Fruit fly (Drosophila melanogaster): Measurements from ENCODE around the gene CG14020.
A peak's percentile ranks its signal among the peaks of the same experiment; 100 is the strongest.

Gene CG14020

DNA sequence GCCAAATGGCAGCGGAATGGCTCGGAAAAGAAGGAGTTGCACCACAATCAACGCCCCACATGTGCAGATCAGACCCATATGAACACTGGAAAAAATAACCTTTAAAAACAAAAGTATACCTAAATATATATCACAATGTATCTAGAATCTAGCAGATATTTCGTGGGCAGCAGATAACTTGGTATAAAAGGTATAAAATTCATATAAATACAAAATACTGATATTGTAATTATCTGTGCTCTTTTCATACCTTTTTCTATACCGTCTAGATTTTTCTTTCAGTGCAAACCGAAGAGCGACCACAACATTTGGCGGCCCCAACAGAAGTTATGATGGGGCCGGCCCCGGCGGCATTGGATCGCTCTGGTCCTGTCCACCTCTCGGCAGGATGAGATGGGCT, 16.2 kb upstream of the CG14020 start:
- TF ChIP-seq noc (tag; optimal IDR thresholded peaks at IDR 0.05), result no peak

DNA sequence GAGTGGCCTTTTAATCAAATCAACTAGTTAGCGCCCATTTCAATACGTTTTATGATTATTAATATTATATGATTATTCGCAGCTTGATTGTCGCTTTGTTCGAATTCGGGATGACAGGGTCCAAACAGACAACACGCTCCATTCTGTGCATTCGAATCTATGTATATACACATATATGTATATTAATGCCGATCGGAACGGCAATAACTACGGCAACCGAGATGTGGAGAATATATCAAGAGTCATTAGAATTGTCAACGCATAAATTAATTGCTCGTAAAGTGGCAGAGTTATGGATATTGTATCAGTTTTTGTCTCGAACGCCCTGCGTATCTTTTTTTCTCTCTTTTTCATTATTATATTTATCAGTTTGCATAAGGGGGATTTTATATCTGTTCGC, 14.7 kb upstream of the CG14020 start:
- no peak for TF ChIP-seq noc (tag; optimal IDR thresholded peaks at IDR 0.05)

DNA sequence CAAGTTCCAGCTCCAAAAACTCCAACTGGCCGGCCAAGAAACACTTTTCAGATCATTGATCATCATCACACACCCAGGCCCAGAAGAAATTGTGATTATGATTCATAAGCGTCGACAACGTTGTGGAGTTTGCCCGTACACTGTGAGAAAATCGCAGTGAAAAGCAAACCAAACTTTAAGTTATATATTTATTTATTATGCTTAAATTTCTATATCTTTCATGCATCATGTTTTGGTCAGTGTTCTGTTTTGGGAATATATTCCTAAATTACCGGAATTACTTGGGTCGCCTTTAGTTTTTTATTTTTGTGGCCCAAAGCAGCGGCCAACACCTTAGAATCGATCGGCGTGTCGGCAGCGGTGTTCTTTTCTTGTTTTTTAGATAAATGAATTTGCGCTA, 12.4 kb upstream of the CG14020 start:
- TF ChIP-seq noc (tag; optimal IDR thresholded peaks at IDR 0.05), result no peak

DNA sequence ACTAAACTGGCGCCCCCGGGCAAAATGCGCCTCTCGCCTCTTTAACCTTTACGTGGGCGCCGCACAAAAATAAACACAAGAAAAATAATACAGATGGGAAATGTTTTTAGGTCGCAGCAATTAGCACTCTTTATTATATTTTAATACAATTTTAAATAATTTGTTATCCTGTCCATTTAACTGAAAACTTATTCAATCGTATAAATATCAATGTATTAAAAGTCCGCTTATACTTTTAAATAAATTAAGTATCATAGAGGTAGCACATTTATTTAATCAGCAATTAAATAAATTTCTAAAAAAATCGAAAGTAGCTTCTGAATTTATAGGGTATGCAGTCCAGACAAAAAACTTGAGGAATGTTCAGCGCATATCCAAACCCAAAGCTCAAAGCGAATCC, 10.5 kb upstream of the CG14020 start:
- TF ChIP-seq noc (tag; optimal IDR thresholded peaks at IDR 0.05), result no peak

DNA sequence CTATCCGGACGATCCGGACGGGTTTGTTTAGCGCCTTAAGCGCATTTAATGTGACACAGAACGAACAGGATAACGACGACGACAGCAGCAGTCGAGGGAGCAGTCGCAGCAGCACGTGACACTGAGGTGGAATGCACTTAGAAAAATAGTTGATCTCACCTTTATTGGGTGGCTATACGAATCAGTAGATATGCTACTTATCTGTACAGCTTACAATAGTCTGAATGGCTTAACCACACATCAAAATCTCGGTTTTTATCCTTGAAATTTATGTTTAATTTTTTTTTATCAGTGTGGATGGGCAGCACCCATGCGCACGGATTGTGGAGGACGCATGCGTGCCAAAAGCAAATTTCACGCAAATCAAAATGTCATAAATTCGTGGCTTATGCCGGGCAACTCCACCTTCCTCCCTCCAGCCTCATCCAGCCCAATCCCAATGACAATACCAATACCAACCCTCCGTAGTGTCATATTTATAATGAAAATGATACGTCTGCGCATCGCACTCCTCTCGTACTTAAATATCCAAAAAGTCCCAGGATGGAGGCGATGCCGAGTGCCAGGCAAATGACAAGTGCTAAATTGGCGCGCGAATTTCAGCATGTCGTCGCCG, 9.6 kb upstream of the CG14020 start:
- no peak for TF ChIP-seq noc (tag; optimal IDR thresholded peaks at IDR 0.05)

DNA sequence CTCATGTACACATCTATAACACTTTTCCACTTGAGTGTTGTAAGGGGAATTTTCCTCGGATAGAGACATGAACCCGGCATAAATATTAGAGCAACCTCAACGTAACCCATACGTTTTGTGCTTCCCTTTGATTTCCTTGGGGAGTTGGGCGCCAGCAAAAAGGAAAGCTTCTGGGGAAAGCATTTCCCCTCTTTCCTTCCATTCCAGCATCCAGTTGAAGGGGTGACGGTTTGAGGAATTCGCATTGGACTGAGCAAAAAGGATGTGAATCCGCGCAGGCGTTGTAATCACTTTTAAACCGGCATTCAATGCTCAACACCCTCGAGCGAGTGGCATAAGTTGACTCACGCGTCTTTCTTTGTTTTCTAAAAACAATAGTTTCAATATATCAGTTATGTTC, 2.6 kb upstream of the CG14020 start:
- TF ChIP-seq noc (tag; optimal IDR thresholded peaks at IDR 0.05), result no peak

DNA sequence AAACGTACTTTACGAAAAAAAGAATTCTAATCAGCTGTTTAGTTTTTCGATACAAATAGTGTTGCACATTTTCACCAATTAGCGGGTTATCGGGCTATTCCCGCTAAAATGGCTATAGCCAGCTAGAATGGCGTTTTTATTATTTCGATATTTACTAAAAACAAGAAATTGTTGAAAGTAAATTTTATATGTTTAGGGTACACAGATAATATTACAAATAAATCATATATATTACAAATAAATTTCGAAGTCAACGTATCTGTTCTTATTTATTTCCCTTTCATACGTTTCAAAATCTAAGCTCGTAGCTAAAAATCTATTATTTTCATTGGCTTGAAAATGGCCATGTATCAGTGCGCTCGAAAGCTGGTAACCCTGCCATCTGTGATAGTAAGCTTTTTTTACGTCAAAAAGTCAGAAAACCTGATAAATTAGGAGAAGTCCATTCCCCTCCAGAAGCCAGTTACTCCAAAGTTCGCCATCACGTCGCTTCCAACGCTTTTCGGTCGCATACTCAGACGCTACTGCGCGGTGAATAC, 2.4 kb downstream of the CG14020 start, which contains the start of the genes CG7382 and cl:
CG7382 (minus strand) TSS at position 51 of the 539 bp plus-strand sequence.
cl (plus strand) TSS at position 290 of the 539 bp plus-strand sequence.
- TF ChIP-seq noc (tag; optimal IDR thresholded peaks at IDR 0.05), result no peak

DNA sequence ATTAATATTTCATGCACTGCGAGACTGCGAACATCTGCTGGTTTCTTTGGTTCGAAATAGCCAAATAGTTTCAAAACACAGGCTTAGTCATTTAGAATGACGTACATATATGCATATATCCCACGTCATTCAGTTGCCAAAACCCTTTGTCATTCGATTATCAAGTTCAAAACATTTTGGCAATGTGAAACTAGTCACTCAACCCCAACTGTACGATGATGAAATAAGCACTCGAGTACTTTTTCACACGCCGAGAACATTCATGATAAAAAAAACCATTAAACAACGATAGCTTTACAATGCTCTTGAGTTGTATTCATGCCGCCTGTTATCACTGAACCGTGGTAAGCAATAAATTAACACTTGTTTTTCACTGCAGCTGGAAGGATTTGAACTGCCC, 3.2 kb downstream of the CG14020 start:
- TF ChIP-seq noc (tag; optimal IDR thresholded peaks at IDR 0.05), result no peak

DNA sequence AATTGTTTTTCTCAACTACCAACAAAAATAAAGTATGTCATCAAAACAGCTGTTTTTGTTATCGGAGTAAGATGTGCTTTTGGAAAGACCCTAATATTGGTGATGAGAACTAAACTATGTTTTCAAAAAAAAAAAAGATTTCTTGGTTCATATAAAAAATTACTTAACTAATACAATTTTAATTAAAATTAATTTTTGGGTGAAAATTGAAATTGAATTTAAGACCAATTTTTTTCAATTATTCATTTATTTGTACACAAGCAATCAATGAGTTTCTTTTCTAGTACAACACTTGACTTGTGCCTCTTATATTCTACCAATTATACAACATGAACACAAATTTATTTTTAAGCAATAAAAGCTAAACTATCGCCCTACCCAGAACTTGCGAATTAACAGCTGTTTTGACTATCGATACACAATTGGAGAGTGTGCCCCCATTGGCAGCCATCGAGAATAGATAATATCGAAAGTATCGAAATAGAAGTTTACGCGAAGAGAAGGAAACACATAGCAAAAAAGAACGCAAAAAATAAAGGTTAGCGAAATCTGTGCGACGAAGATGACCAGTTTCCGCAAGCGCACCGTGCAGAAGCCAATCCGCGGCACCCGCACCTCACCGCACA, 6.4 kb downstream of the CG14020 start, which contains the start of the genes Vps52 and Elp4:
Vps52 (minus strand) TSS at position 51 of the 626 bp plus-strand sequence.
Elp4 (plus strand) TSS at position 292 of the 626 bp plus-strand sequence.
- TF ChIP-seq noc (tag; optimal IDR thresholded peaks at IDR 0.05), result peak; percentile 75

DNA sequence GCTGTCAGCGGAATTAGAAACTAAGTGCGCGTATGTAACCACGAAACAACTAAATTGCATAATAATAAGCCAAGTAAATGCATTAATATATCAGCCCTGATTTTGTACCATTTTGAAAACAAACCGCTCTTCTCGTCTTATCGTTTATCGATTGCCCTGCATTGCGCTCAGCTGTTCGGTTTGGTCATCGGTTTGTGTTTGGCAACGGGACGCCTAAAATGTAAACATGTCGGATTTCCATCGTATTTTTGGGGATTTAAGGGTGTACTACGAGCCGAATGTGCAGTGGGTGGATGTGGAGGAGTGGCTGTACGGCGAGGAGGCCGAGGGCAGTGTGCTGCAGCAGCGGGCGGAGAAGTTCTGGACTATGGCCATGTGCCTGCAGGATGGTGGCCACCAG, 8.2 kb downstream of the CG14020 start, which contains the start of gene Cap-D3:
Cap-D3 (plus strand) TSS at position 183 of the 400 bp plus-strand sequence.
- TF ChIP-seq noc (tag; optimal IDR thresholded peaks at IDR 0.05), result no peak

DNA sequence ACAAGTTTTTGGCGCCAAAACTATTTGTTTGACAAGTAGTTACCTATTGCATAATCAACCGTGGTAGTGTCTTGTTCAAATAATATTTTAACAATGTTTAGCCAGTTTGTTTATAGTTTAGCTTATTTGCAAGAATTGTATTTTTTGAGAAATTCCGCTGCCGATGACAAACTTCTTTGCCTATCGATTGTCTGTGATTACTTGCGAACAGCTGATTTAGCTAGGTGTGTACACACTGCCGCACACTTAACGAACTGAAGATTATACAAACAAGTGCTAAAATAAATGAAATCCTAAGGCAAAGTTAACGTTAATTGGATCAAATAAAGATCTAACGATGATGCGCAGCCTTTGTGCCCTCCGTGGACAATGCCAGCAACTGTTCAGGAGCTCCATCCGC, 9.2 kb downstream of the CG14020 start, which contains the start of gene Cox11:
Cox11 (plus strand) TSS at position 220 of the 400 bp plus-strand sequence.
- TF ChIP-seq noc (tag; optimal IDR thresholded peaks at IDR 0.05), result no peak

DNA sequence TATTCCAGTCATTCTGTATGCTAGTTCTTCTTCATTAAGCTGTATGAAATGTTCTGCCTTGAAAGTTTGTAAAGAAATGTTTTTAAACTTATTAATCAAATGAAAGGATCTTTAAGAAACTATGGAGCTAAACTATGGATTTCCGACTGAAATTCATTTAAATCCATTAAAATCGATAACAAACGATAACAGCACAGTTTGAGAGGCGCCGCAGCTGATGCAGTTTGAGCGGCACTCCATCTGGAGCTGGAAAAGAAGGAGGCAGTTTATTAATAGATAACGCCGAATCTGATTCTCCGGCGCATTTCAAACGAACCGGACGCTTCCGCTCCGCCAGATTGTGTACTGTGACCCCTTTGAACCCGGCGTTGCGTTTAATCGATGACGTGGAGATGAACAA, 10.3 kb downstream of the CG14020 start, which contains the start of gene CG31915:
CG31915 (plus strand) TSS at position 263 of the 400 bp plus-strand sequence.
- no peak for TF ChIP-seq noc (tag; optimal IDR thresholded peaks at IDR 0.05)

DNA sequence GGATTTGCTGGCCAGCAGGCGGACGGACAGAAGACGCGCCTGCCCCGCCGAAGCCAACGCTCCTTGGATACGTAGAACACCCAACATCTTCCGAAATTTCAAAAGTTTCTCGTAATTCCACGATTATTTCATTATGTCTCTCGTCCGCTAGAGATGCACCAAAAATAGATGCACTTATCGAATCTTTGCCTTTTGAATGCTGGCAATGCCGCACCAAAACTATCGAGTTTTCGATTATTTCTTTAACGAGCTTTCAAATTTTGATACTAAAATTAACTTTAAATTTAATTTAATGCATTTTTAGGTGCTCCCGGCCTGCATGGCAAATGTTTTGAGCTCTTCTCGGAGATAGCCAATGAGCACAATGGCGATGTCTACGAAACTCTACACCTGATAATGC, 14.5 kb downstream of the CG14020 start, which contains the start of gene Coq6:
Coq6 (minus strand) TSS at position 163 of the 400 bp plus-strand sequence.
- TF ChIP-seq noc (tag; optimal IDR thresholded peaks at IDR 0.05), result no peak

DNA sequence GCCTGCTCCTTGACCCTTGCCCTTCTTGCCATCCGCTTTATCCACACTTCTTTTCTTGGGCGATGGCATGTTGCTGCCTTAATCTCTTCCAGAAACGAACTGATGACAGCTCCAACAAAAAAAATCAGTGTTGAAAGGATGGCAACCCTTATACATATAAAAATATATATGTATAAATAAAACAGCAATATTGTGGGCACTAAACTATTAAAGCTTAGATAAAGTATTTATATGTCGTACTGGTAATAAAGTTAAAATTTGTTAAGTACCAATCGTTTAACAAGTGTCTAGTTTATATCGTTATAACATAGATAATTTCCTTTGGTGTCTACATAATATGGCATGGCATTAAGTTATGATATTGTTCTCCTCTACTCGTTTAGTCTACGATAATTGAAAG, 19.1 kb downstream of the CG14020 start, which contains the start of gene tomb:
tomb (minus strand) TSS at position 101 of the 400 bp plus-strand sequence.
- TF ChIP-seq noc (tag; optimal IDR thresholded peaks at IDR 0.05), result no peak

DNA sequence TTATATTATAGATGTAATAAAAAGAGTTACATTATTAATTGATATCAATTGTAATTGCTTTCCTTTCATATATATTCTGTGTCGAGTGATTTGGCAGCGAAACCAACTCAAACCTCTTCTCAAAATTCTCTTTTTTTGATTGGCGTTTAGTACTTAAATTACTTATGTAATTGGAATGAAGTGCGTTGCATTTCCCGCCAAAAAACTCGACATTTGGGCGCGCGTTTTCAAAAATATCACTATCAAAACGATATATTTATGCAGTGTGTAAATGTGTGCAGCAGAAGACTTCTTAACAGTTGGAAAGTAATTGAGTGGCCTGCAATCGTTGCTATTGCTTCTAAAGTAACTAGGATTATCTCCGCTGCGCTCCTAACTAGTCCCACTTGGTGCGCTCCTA, 19.5 kb downstream of the CG14020 start:
- no peak for TF ChIP-seq noc (tag; optimal IDR thresholded peaks at IDR 0.05)

DNA sequence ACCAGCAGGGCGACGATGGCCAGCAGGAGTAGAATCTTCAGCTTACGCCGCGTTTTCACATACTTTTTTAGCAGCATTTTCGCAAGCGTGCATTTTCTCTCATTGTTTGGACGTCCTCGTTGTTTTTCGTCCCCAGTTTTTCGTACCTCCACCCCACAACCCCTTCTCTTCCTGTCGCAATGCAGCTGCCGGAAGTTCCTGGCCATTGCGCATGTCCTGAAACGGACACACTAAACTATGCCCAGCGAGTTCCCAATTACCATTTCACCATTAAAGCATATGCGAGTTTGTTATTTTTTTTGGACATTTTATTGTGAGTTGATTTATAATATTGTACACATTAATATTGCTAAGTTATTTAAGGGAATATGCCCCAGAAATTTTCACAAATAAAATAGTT, 21.5 kb downstream of the CG14020 start, which contains the start of gene CG14015:
CG14015 (minus strand) TSS at position 163 of the 400 bp plus-strand sequence.
- no peak for TF ChIP-seq noc (tag; optimal IDR thresholded peaks at IDR 0.05)
